Worm (Caenorhabditis elegans): ENCODE results near the gene F44E2.6.
A peak's percentile ranks its signal among the peaks of the same experiment; 100 is the strongest.

The F44E2.6 gene

DNA sequence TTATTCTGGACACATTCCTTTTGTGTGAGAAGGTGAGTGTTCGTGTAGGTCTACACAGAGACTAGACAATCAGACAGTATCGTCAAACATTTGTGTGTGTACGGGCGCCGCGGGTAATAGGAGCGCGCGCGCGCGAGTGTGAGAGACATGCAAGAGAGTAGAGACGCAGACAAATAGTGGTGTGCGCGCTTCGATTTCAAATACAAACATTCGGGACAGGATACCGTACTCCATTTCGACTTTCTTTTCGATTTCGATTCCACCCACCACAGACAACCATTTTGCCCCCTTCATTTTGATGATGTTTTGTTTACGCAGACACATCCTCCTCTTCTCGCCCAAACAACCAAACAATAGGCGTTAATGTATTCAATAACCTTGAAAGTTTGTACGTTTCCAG lies 50.2 kb downstream of the F44E2.6 start (continued):
- TF ChIP-seq duxl-1 (tag; optimal IDR thresholded peaks at IDR 0.05; ENCODE audit: poor library complexity) (peak; percentile 30), mes-2 (tag; optimal IDR thresholded peaks at IDR 0.05; ENCODE audit: poor library complexity, severe bottlenecking) (peak; percentile 76), arid-1 (GFP tag; conservative IDR thresholded peaks at IDR 0.05) (peak; percentile 69), nhr-237 (tag; optimal IDR thresholded peaks at IDR 0.05) (no peak), Y5F2A.4 (GFP tag; optimal IDR thresholded peaks at IDR 0.05) (no peak), attf-4 (tag; optimal IDR thresholded peaks at IDR 0.05) (no peak), nhr-11 (tag; optimal IDR thresholded peaks at IDR 0.05) (peak; percentile 36), lin-15B (tag; optimal IDR thresholded peaks at IDR 0.05) (no peak), vab-7 (GFP tag; IDR thresholded peaks at IDR 0.05) (0 out of 2 replicates have a peak, but pooled peaks have one; percentile 38), lin-13 (GFP tag; optimal IDR thresholded peaks at IDR 0.05) (peak; percentile 25), zfp-3 (GFP tag; conservative IDR thresholded peaks at IDR 0.05) (0 out of 2 replicates have a peak, but pooled peaks have one; percentile 57), fkh-10 (GFP tag; optimal IDR thresholded peaks at IDR 0.05) (no peak), saeg-2 (GFP tag; IDR thresholded peaks at IDR 0.05) (no peak), lir-3 (tag; optimal IDR thresholded peaks at IDR 0.05) (no peak), daf-8 (GFP tag; IDR thresholded peaks at IDR 0.05) (no peak), nhr-10 (tag; optimal IDR thresholded peaks at IDR 0.05) (no peak), mep-1 (tag; optimal IDR thresholded peaks at IDR 0.05) (peak; percentile 85), mxl-3 (GFP tag; optimal IDR thresholded peaks at IDR 0.05) (peak; percentile 88), F26F4.8 (GFP tag; conservative IDR thresholded peaks at IDR 0.05) (no peak), madf-9 (GFP tag; conservative IDR thresholded peaks at IDR 0.05) (peak; percentile 52; the same call in 1 of the 2 replicates), egl-27 (tag; optimal IDR thresholded peaks at IDR 0.05) (no peak), daf-12 (tag; optimal IDR thresholded peaks at IDR 0.05) (no peak), rbr-2 (tag; optimal IDR thresholded peaks at IDR 0.05) (peak; percentile 51), unc-39 (tag; optimal IDR thresholded peaks at IDR 0.05) (no peak), tra-1 (GFP tag; IDR thresholded peaks at IDR 0.05) (peak; percentile 75; the same call in 1 of the 2 replicates), hlh-30 (tag; optimal IDR thresholded peaks at IDR 0.05; ENCODE audit: insufficient read depth) (peak; percentile 79), ZK546.5 (tag; optimal IDR thresholded peaks at IDR 0.05) (no peak), ceh-62 (tag; optimal IDR thresholded peaks at IDR 0.05) (no peak), nhr-28 (tag; optimal IDR thresholded peaks at IDR 0.05) (peak; percentile 99), mdt-29 (GFP tag; IDR thresholded peaks at IDR 0.05) (no peak), zfp-2 (tag; optimal IDR thresholded peaks at IDR 0.05) (no peak), nhr-102 (tag; optimal IDR thresholded peaks at IDR 0.05) (peak; percentile 48), lin-39 (tag; optimal IDR thresholded peaks at IDR 0.05) (no peak), skn-1 (tag; optimal IDR thresholded peaks at IDR 0.05) (no peak), ceh-44 (GFP tag; IDR thresholded peaks at IDR 0.05) (no peak), nhr-41 (GFP tag; IDR thresholded peaks at IDR 0.05) (0 out of 2 replicates have a peak, but pooled peaks have one; percentile 49), tag-97 (GFP tag; IDR thresholded peaks at IDR 0.05) (no peak), daf-19 (GFP tag; conservative IDR thresholded peaks at IDR 0.05) (no peak), dmd-9 (GFP tag; IDR thresholded peaks at IDR 0.05) (no peak), nhr-48 (tag; optimal IDR thresholded peaks at IDR 0.05) (peak; percentile 2), lin-1 (GFP tag; IDR thresholded peaks at IDR 0.05) (peak; percentile 49; the same call in 1 of the 2 replicates), nhr-76 (tag; optimal IDR thresholded peaks at IDR 0.05) (no peak), nhr-42 (GFP tag; IDR thresholded peaks at IDR 0.05) (no peak), php-3 (GFP tag; IDR thresholded peaks at IDR 0.05) (0 out of 2 replicates have a peak, but pooled peaks have one; percentile 8), nhr-25 (tag; optimal IDR thresholded peaks at IDR 0.05; ENCODE audit: borderline replicate concordance, insufficient read depth) (peak; percentile 89), pqm-1 (tag; optimal IDR thresholded peaks at IDR 0.05) (peak; percentile 62), nhr-111 (GFP tag; optimal IDR thresholded peaks at IDR 0.05) (no peak), F44E2.7 (GFP tag; IDR thresholded peaks at IDR 0.05) (no peak), ceh-32 (tag; optimal IDR thresholded peaks at IDR 0.05; ENCODE audit: poor library complexity) (no peak), lim-7 (GFP tag; IDR thresholded peaks at IDR 0.05) (no peak), egl-43 (GFP tag; IDR thresholded peaks at IDR 0.05) (peak; percentile 80)

All from whole organism, L4 larva.